Worm (Caenorhabditis elegans): ENCODE results near the gene fard-1.
A peak's percentile ranks its signal among the peaks of the same experiment; 100 is the strongest.

Gene fard-1

ce11 chrX:2891141-2891739 lies 41.9 kb upstream of the fard-1 start, which contains the start of gene B0410.3 (continued):
- TF ChIP-seq Y75B8A.6 (GFP tag; IDR thresholded peaks at IDR 0.05) = no peak
- TF ChIP-seq mxl-3 (GFP tag; optimal IDR thresholded peaks at IDR 0.05) = peak; percentile 83
- no peak for TF ChIP-seq ceh-32 (tag; optimal IDR thresholded peaks at IDR 0.05; ENCODE audit: poor library complexity)
- TF ChIP-seq ZK337.2 (GFP tag; IDR thresholded peaks at IDR 0.05) = no peak
- no peak for TF ChIP-seq F26F4.8 (GFP tag; conservative IDR thresholded peaks at IDR 0.05)
- TF ChIP-seq zip-2 (tag; optimal IDR thresholded peaks at IDR 0.05) = no peak
- peak; percentile 70 for TF ChIP-seq dve-1 (tag; optimal IDR thresholded peaks at IDR 0.05; ENCODE audit: insufficient read depth)
- no peak for TF ChIP-seq D1046.2 (GFP tag; IDR thresholded peaks at IDR 0.05)
- no peak for TF ChIP-seq T26A8.4 (GFP tag; IDR thresholded peaks at IDR 0.05)
- no peak for TF ChIP-seq Y5F2A.4 (GFP tag; optimal IDR thresholded peaks at IDR 0.05)
- TF ChIP-seq snpc-4 (tag; optimal IDR thresholded peaks at IDR 0.05) = no peak
- peak; percentile 43 for TF ChIP-seq rbr-2 (tag; optimal IDR thresholded peaks at IDR 0.05)
- TF ChIP-seq zfp-3 (GFP tag; conservative IDR thresholded peaks at IDR 0.05) = no peak
- no peak for TF ChIP-seq R02D3.7 (tag; optimal IDR thresholded peaks at IDR 0.05)
- no peak for TF ChIP-seq skn-1 (tag; optimal IDR thresholded peaks at IDR 0.05)
- no peak for TF ChIP-seq ctbp-1 (GFP tag; IDR thresholded peaks at IDR 0.05)
- TF ChIP-seq dmd-9 (GFP tag; IDR thresholded peaks at IDR 0.05) = no peak
- TF ChIP-seq nhr-237 (tag; optimal IDR thresholded peaks at IDR 0.05) = peak; percentile 30
- TF ChIP-seq hmg-1.1 (GFP tag; IDR thresholded peaks at IDR 0.05) = no peak
- peak; percentile 86 for TF ChIP-seq nhr-28 (tag; optimal IDR thresholded peaks at IDR 0.05)
- TF ChIP-seq lin-38 (GFP tag; IDR thresholded peaks at IDR 0.05) = no peak
- TF ChIP-seq ceh-44 (GFP tag; IDR thresholded peaks at IDR 0.05) = no peak
- no peak for TF ChIP-seq ceh-82 (tag; optimal IDR thresholded peaks at IDR 0.05)
- TF ChIP-seq F44E2.7 (GFP tag; IDR thresholded peaks at IDR 0.05) = no peak
- TF ChIP-seq lin-29 (GFP tag; IDR thresholded peaks at IDR 0.05) = no peak
- no peak for TF ChIP-seq fkh-10 (GFP tag; optimal IDR thresholded peaks at IDR 0.05)
- no peak for TF ChIP-seq saeg-2 (GFP tag; IDR thresholded peaks at IDR 0.05)
- no peak for TF ChIP-seq egl-43 (GFP tag; IDR thresholded peaks at IDR 0.05)
- peak; percentile 77 for TF ChIP-seq nhr-48 (tag; optimal IDR thresholded peaks at IDR 0.05)
- peak; percentile 83 for TF ChIP-seq nhr-25 (tag; optimal IDR thresholded peaks at IDR 0.05; ENCODE audit: borderline replicate concordance, insufficient read depth)
- TF ChIP-seq spr-1 (tag; optimal IDR thresholded peaks at IDR 0.05) = peak; percentile 19
- no peak for TF ChIP-seq ceh-62 (tag; optimal IDR thresholded peaks at IDR 0.05)
- no peak for TF ChIP-seq nhr-77 (tag; optimal IDR thresholded peaks at IDR 0.05)
- TF ChIP-seq daf-8 (GFP tag; IDR thresholded peaks at IDR 0.05) = no peak
- no peak for TF ChIP-seq php-3 (GFP tag; IDR thresholded peaks at IDR 0.05)
- TF ChIP-seq mes-2 (tag; optimal IDR thresholded peaks at IDR 0.05; ENCODE audit: poor library complexity, severe bottlenecking) = peak; percentile 5
- no peak for TF ChIP-seq nhr-11 (tag; optimal IDR thresholded peaks at IDR 0.05)
- peak; percentile 56 to 84 for TF ChIP-seq mdl-1 (tag; optimal IDR thresholded peaks at IDR 0.05)
- no peak for TF ChIP-seq lin-13 (GFP tag; optimal IDR thresholded peaks at IDR 0.05)
- peak; percentile 59 for TF ChIP-seq cey-2 (tag; optimal IDR thresholded peaks at IDR 0.05; ENCODE audit: borderline replicate concordance, insufficient read depth)
- TF ChIP-seq gei-8 (GFP tag; optimal IDR thresholded peaks at IDR 0.05) = peak; percentile 17
- TF ChIP-seq mep-1 (tag; optimal IDR thresholded peaks at IDR 0.05) = peak; percentile 21
- peak; percentile 74 for TF ChIP-seq hlh-30 (tag; optimal IDR thresholded peaks at IDR 0.05; ENCODE audit: insufficient read depth)
- TF ChIP-seq daf-16 (GFP tag; optimal IDR thresholded peaks at IDR 0.05) = no peak
- TF ChIP-seq daf-16 (tag; optimal IDR thresholded peaks at IDR 0.05) = no peak
- no peak for TF ChIP-seq daf-19 (GFP tag; conservative IDR thresholded peaks at IDR 0.05)
- peak; percentile 95 for TF ChIP-seq aha-1 (tag)
- no peak for TF ChIP-seq T20F7.1 (GFP tag; optimal IDR thresholded peaks at IDR 0.05)
- peak; percentile 89 for TF ChIP-seq ama-1 (optimal IDR thresholded peaks at IDR 0.05)
- no peak for TF ChIP-seq set-16 (GFP tag; IDR thresholded peaks at IDR 0.05)
- no peak for TF ChIP-seq unc-130 (GFP tag; optimal IDR thresholded peaks at IDR 0.05)
